Worm (Caenorhabditis elegans) whole organism, young adult: ENCODE measurements around the gene acp-5.
A peak's percentile ranks its signal among the peaks of the same experiment; 100 is the strongest.

Source experiments
- B0035.1 ChIP-seq: sonication (generic microtip); optimal IDR thresholded peaks from 2 replicates; lab custom pipeline; 2016; ENCODE audit warnings: missing genetic modification characterization, mild to moderate bottlenecking, missing compliant biosample characterization, missing genotype, missing genetic modification reagents
- B0261.1 ChIP-seq: sonication (generic microtip); optimal IDR thresholded peaks from 2 replicates; lab custom pipeline; 2016; ENCODE audit warnings: mild to moderate bottlenecking, missing genetic modification characterization, moderate library complexity, missing compliant biosample characterization
- C06A6.2 ChIP-seq: fragments of 200-800 bp; sonication (Bioruptor generic); conservative IDR thresholded peaks from 2 replicates; pipeline ENCODE4 v1.3.6; 2022; ENCODE audit warnings: missing genetic modification characterization, missing compliant biosample characterization
- C17E4.6 ChIP-seq: fragments of 200-800 bp; sonication (Bioruptor generic); IDR thresholded peaks from 2 replicates; pipeline ENCODE4 v1.3.6; 2022; ENCODE audit warnings: missing genetic modification reagents, missing genetic modification characterization, missing compliant biosample characterization
- F49E8.2 ChIP-seq: sonication (generic microtip); optimal IDR thresholded peaks from 3 replicates; lab custom pipeline; 2017; ENCODE audit warnings: missing genetic modification characterization, mild to moderate bottlenecking, missing compliant biosample characterization, antibody characterized with exemption, moderate library complexity; ENCODE audit not compliant: insufficient read depth
- F52B5.7 ChIP-seq: sonication (generic microtip); optimal IDR thresholded peaks from 2 replicates; lab custom pipeline; 2016; ENCODE audit warnings: mild to moderate bottlenecking, missing genetic modification characterization, missing compliant biosample characterization
- F57C9.4 ChIP-seq: sonication (generic microtip); optimal IDR thresholded peaks from 2 replicates; lab custom pipeline; 2017; ENCODE audit warnings: mild to moderate bottlenecking, missing genetic modification characterization, missing compliant biosample characterization
- K11D2.4 ChIP-seq: fragments of 200-800 bp; sonication (Bioruptor generic); IDR thresholded peaks from 2 replicates; pipeline ENCODE4 v1.3.6; 2022; ENCODE audit warnings: missing genetic modification reagents, missing genetic modification characterization, missing compliant biosample characterization
- T26A5.8 ChIP-seq: sonication (generic microtip); optimal IDR thresholded peaks from 2 replicates; lab custom pipeline; 2016; ENCODE audit warnings: missing genetic modification characterization, missing compliant biosample characterization
- Y56A3A.18 ChIP-seq: fragments of 200-800 bp; sonication (Bioruptor generic); IDR thresholded peaks from 2 replicates; pipeline ENCODE4 v1.3.6; 2022; ENCODE audit warnings: missing genetic modification reagents, missing genetic modification characterization, missing compliant biosample characterization
- Y79H2A.3 ChIP-seq: fragments of 200-800 bp; sonication (Bioruptor generic); conservative IDR thresholded peaks from 2 replicates; pipeline ENCODE4 v1.3.6; 2022; ENCODE audit warnings: missing genetic modification reagents, missing genetic modification characterization, missing compliant biosample characterization
- Y95B8A.8 ChIP-seq: fragments of 200-800 bp; sonication (Bioruptor generic); IDR thresholded peaks from 2 replicates; pipeline ENCODE4 v1.3.6; 2022; ENCODE audit warnings: missing genetic modification reagents, missing genetic modification characterization, missing compliant biosample characterization
- ZK185.1 ChIP-seq: sonication (generic microtip); optimal IDR thresholded peaks from 2 replicates; lab custom pipeline; 2016; ENCODE audit warnings: mild to moderate bottlenecking, missing genetic modification characterization, missing compliant biosample characterization; ENCODE audit not compliant: poor library complexity, severe bottlenecking
- ama-1 ChIP-seq, 3 experiments: fragments of 150-350 bp in 1 of 3; sonication (generic microtip) in 2 of 3; optimal IDR thresholded peaks; 2 replicates each; lab custom pipeline; 2014 to 2018; ENCODE audit warnings: missing biosample characterization in 2 of 3, missing genetic modification characterization in 2 of 3, missing genetic modification reagents in 2 of 3
- athp-1 ChIP-seq: sonication (generic microtip); optimal IDR thresholded peaks from 2 replicates; lab custom pipeline; 2017; ENCODE audit warnings: mild to moderate bottlenecking, missing genetic modification characterization, missing compliant biosample characterization
- bed-2 ChIP-seq: fragments of 200-800 bp; sonication (Bioruptor generic); IDR thresholded peaks from 2 replicates; pipeline ENCODE4 v1.3.6; 2022; ENCODE audit warnings: missing genetic modification reagents, missing genetic modification characterization, missing compliant biosample characterization
- ceh-40 ChIP-seq: fragments of 200-800 bp; sonication (Bioruptor generic); IDR thresholded peaks from 2 replicates; pipeline ENCODE4 v1.3.6; 2022; ENCODE audit warnings: missing genetic modification characterization, missing compliant biosample characterization
- dpff-1 ChIP-seq: sonication (generic microtip); optimal IDR thresholded peaks from 2 replicates; lab custom pipeline; 2017; ENCODE audit warnings: mild to moderate bottlenecking, missing genetic modification characterization, missing compliant biosample characterization
- efl-1 ChIP-seq: fragments of 150-350 bp; optimal IDR thresholded peaks from 2 replicates; lab custom pipeline; 2014; ENCODE audit warnings: missing biosample characterization, missing genetic modification reagents, missing genetic modification characterization
- egl-18 ChIP-seq: fragments of 200-800 bp; sonication (Bioruptor generic); IDR thresholded peaks from 2 replicates; pipeline ENCODE4 v1.3.6; 2022; ENCODE audit warnings: missing genetic modification reagents, missing genetic modification characterization, missing compliant biosample characterization
- fkh-3 ChIP-seq: sonication (generic microtip); optimal IDR thresholded peaks from 2 replicates; lab custom pipeline; 2016; ENCODE audit warnings: mild to moderate bottlenecking, missing genetic modification characterization, missing compliant biosample characterization
- hlh-26 ChIP-seq: fragments of 200-800 bp; sonication (Bioruptor generic); conservative IDR thresholded peaks from 2 replicates; pipeline ENCODE4 v1.3.6; 2022; ENCODE audit warnings: missing genetic modification reagents, missing genetic modification characterization, missing compliant biosample characterization
- hmg-1.2 ChIP-seq: fragments of 200-800 bp; sonication (Bioruptor generic); IDR thresholded peaks from 2 replicates; pipeline ENCODE4 v1.3.6; 2022; ENCODE audit warnings: missing genetic modification reagents, missing genetic modification characterization, missing compliant biosample characterization
- hmg-20 ChIP-seq: fragments of 200-800 bp; sonication (Bioruptor generic); IDR thresholded peaks from 2 replicates; pipeline ENCODE4 v1.3.6; 2022; ENCODE audit warnings: missing genetic modification reagents, missing genetic modification characterization, missing compliant biosample characterization
- hsf-1 ChIP-seq: fragments of 200-800 bp; sonication (Bioruptor generic); IDR thresholded peaks from 2 replicates; pipeline ENCODE4 v1.3.6; 2022; ENCODE audit warnings: missing genetic modification reagents, missing genetic modification characterization, missing compliant biosample characterization
- let-526 ChIP-seq: fragments of 200-800 bp; sonication (Bioruptor generic); IDR thresholded peaks from 2 replicates; pipeline ENCODE4 v1.3.6; 2022; ENCODE audit warnings: missing genetic modification reagents, missing genetic modification characterization, missing compliant biosample characterization
- lin-26 ChIP-seq: fragments of 200-800 bp; sonication (Bioruptor generic); IDR thresholded peaks from 2 replicates; pipeline ENCODE4 v1.3.6; 2022; ENCODE audit warnings: missing genetic modification reagents, missing genetic modification characterization, missing compliant biosample characterization
- madf-3 ChIP-seq: fragments of 200-800 bp; sonication (Bioruptor generic); IDR thresholded peaks from 2 replicates; pipeline ENCODE4 v1.3.6; 2022; ENCODE audit warnings: missing genetic modification reagents, missing genetic modification characterization, missing compliant biosample characterization
- madf-6 ChIP-seq: fragments of 200-800 bp; sonication (Bioruptor generic); IDR thresholded peaks from 2 replicates; pipeline ENCODE4 v1.3.6; 2022; ENCODE audit warnings: missing genetic modification reagents, missing genetic modification characterization, missing compliant biosample characterization
- madf-8 ChIP-seq: fragments of 200-800 bp; sonication (Bioruptor generic); conservative IDR thresholded peaks from 2 replicates; pipeline ENCODE4 v1.3.6; 2022; ENCODE audit warnings: missing genetic modification reagents, missing genetic modification characterization, missing compliant biosample characterization
- mes-4 ChIP-seq: sonication (generic microtip); optimal IDR thresholded peaks from 2 replicates; lab custom pipeline; 2016; ENCODE audit warnings: missing genotype, missing genetic modification characterization, missing compliant biosample characterization
- nfya-2 ChIP-seq: fragments of 200-800 bp; sonication (Bioruptor generic); IDR thresholded peaks from 2 replicates; pipeline ENCODE4 v1.3.6; 2022; ENCODE audit warnings: missing genetic modification reagents, missing genetic modification characterization, missing compliant biosample characterization
- nhr-27 ChIP-seq: fragments of 200-800 bp; sonication (Bioruptor generic); optimal IDR thresholded peaks from 2 replicates; lab custom pipeline; 2018; ENCODE audit warnings: mild to moderate bottlenecking, missing genetic modification characterization, moderate library complexity, missing compliant biosample characterization
- rcor-1 ChIP-seq: fragments of 200-800 bp; sonication (Bioruptor generic); IDR thresholded peaks from 2 replicates; pipeline ENCODE4 v1.3.6; 2022; ENCODE audit warnings: missing genetic modification reagents, missing genetic modification characterization, missing compliant biosample characterization
- sea-2 ChIP-seq: fragments of 200-800 bp; sonication (Bioruptor generic); IDR thresholded peaks from 2 replicates; pipeline ENCODE4 v1.3.6; 2022; ENCODE audit warnings: missing genetic modification characterization, missing compliant biosample characterization
- snpc-1.3 ChIP-seq: sonication (generic microtip); optimal IDR thresholded peaks from 2 replicates; lab custom pipeline; 2017; ENCODE audit warnings: missing genetic modification characterization, mild to moderate bottlenecking, missing compliant biosample characterization, antibody characterized with exemption, moderate library complexity, missing genotype, missing genetic modification reagents; ENCODE audit not compliant: insufficient read depth
- snpc-3.4 ChIP-seq: sonication (generic microtip); optimal IDR thresholded peaks from 2 replicates; lab custom pipeline; 2017; ENCODE audit warnings: missing genetic modification characterization, mild to moderate bottlenecking, missing compliant biosample characterization, antibody characterized with exemption, moderate library complexity, missing genotype, missing genetic modification reagents
- sptf-2 ChIP-seq: fragments of 200-800 bp; sonication (Bioruptor generic); optimal IDR thresholded peaks from 2 replicates; lab custom pipeline; 2018; ENCODE audit warnings: mild to moderate bottlenecking, missing genetic modification characterization, missing compliant biosample characterization
- tlf-1 ChIP-seq: fragments of 200-800 bp; sonication (Bioruptor generic); optimal IDR thresholded peaks from 2 replicates; lab custom pipeline; 2018; ENCODE audit warnings: mild to moderate bottlenecking, missing genetic modification characterization, missing compliant biosample characterization

acp-5 gene

ce11 chrX:5787861-5788260 is 41.4 kb upstream of the acp-5 start, which contains the start of gene F46G11.2:
F46G11.2 (plus strand) TSS chrX:5788161.
- TF ChIP-seq hsf-1 (GFP tag; lab: Robert Waterston, UW): no peak
- no peak for TF ChIP-seq Y56A3A.18 (GFP tag; lab: Robert Waterston, UW)
- no peak for TF ChIP-seq C06A6.2
- TF ChIP-seq fkh-3 (tag; lab: Kevin White, UChicago): no peak
- no peak for TF ChIP-seq hlh-26 (GFP tag; lab: Robert Waterston, UW)
- no peak for TF ChIP-seq Y95B8A.8
- TF ChIP-seq F49E8.2 (tag; lab: Kevin White, UChicago): no peak
- TF ChIP-seq hmg-1.2 (GFP tag; lab: Robert Waterston, UW): no peak
- no peak for TF ChIP-seq ZK185.1 (tag; lab: Kevin White, UChicago)
- TF ChIP-seq B0261.1 (tag; lab: Kevin White, UChicago): no peak

DNA sequence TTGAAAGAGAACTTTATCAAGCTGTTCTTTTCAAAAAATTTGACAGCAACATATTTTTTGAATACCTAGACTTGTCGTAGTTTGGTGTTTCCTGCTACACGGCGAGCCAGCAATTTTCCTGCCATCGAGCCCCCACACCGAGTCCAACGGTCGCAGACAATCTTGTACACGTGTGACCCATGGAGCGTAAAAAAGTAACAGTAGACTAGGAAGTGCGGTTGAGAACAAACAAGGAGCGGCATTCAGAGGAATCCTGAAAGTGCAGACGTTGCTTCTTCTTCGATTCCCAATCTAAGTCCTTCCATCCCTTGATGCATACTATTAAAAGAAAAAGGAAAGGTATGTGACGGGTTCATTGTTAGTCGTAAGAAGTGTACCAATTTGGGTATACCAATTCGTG is 38.3 kb upstream of the acp-5 start, which contains the start of gene twnk-1:
Gene twnk-1 (plus strand): TSS at position 301 of the 400 bp plus-strand sequence.
- TF ChIP-seq rcor-1: no peak
- no peak for TF ChIP-seq F49E8.2 (tag; lab: Kevin White, UChicago)
- no peak for TF ChIP-seq C17E4.6 (GFP tag; lab: Robert Waterston, UW)
- no peak for TF ChIP-seq hsf-1 (GFP tag; lab: Robert Waterston, UW)
- no peak for TF ChIP-seq F52B5.7
- TF ChIP-seq B0261.1 (tag; lab: Kevin White, UChicago): no peak
- TF ChIP-seq hmg-20 (GFP tag; lab: Robert Waterston, UW): no peak
- TF ChIP-seq Y79H2A.3 (GFP tag; lab: Robert Waterston, UW): no peak
- no peak for TF ChIP-seq nfya-2 (GFP tag; lab: Robert Waterston, UW)
- no peak for TF ChIP-seq athp-1
- no peak for TF ChIP-seq tlf-1
- TF ChIP-seq dpff-1: no peak
- TF ChIP-seq sptf-2: no peak
- no peak for TF ChIP-seq lin-26 (GFP tag; lab: Robert Waterston, UW)
- no peak for TF ChIP-seq hmg-1.2 (GFP tag; lab: Robert Waterston, UW)
- TF ChIP-seq Y56A3A.18 (GFP tag; lab: Robert Waterston, UW): no peak
- TF ChIP-seq T26A5.8 (tag; lab: Kevin White, UChicago): no peak

DNA sequence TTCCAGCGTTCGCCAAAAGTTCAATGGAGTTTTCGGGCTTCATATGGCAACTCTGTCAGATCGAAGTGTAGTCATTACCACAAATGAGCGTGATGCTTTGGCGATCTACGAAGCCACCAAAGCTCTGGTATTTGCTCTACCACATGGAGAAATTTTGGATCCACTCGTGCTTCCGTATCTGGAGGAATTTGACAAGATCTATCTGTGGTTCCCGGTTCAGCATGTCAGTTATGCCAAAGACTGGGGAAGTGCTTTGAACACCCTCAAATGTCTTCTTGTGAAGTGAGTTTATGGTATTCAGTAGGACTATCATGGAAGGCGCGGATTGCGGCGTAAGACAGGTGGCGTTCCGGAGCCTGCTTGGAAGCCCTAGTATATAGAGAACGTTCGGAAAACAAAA is 34.8 kb upstream of the acp-5 start:
- TF ChIP-seq snpc-1.3 (tag; lab: Kevin White, UChicago) (no peak), egl-18 (no peak), efl-1 (no peak), hmg-1.2 (GFP tag; lab: Robert Waterston, UW) (no peak)

- TF ChIP-seq bed-2 (GFP tag; lab: Robert Waterston, UW) (no peak), sptf-2 (no peak)
Observed at ce11 chrX:5798690-5799089, 30.5 kb upstream of the acp-5 start, which contains the start of gene F46G11.4. F46G11.4 (minus strand) TSS chrX:5798790.

ce11 chrX:5799229-5799628 is 30.0 kb upstream of the acp-5 start:
- TF ChIP-seq C06A6.2 (no peak), madf-3 (GFP tag; lab: Robert Waterston, UW) (no peak)

- no peak for TF ChIP-seq ama-1 (optimal IDR thresholded peaks at IDR 0.05; lab: Kevin White, UChicago)
- TF ChIP-seq ama-1 (GFP tag; optimal IDR thresholded peaks at IDR 0.05; lab: Kevin White, UChicago): peak; percentile 69 to 82
- TF ChIP-seq F57C9.4: no peak
- TF ChIP-seq K11D2.4 (GFP tag; lab: Robert Waterston, UW): peak; percentile 76
- peak; percentile 68; the same call in 1 of the 2 replicates for TF ChIP-seq sea-2 (GFP tag; lab: Robert Waterston, UW)
- peak; percentile 58 for TF ChIP-seq fkh-3 (tag; lab: Kevin White, UChicago)
- TF ChIP-seq B0035.1 (tag; lab: Kevin White, UChicago): peak; percentile 87
- no peak for TF ChIP-seq madf-8 (GFP tag; lab: Robert Waterston, UW)
- TF ChIP-seq snpc-3.4 (tag; lab: Kevin White, UChicago): peak; percentile 91
- TF ChIP-seq let-526 (GFP tag; lab: Robert Waterston, UW): peak; percentile 83; the same call in 1 of the 2 replicates
- TF ChIP-seq nfya-2 (GFP tag; lab: Robert Waterston, UW): no peak
- peak; percentile 69; the same call in 1 of the 2 replicates for TF ChIP-seq madf-6
- TF ChIP-seq efl-1: peak; percentile 21
- peak; percentile 83 for TF ChIP-seq mes-4 (tag; lab: Kevin White, UChicago)
- 0 out of 2 replicates have a peak, but pooled peaks have one; percentile 56 for TF ChIP-seq ceh-40
- peak; percentile 66 for TF ChIP-seq nhr-27 (tag; lab: Kevin White, UChicago)
Observed at ce11 chrX:5801156-5801592, 28.1 kb upstream of the acp-5 start.
